Worm (Caenorhabditis elegans): ENCODE data around the gene dct-7.

Gene dct-7

DNA sequence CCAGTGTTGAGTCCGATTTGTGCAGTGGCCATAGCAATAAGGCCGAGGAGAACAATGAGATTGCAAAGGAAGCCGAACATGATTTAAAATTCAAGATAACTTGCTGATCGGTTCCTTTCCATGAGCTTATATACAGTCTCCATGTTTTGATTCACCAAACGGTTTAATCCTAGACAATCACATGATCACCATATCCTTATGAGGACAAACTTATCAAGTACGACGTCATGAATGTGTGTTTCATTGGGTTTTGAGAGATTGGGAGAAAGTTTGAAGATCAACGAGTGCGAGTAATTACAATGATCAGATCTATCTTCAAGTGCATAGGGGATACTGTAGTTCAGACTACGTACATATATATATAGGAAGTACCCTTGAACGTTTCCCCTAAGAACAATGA lies at the start of gene dct-7:
Gene dct-7 (minus strand): TSS at position 101 of the 400 bp plus-strand sequence.
- TF ChIP-seq unc-62 (GFP tag; optimal IDR thresholded peaks at IDR 0.05) = no peak

- TF ChIP-seq unc-62 (GFP tag; optimal IDR thresholded peaks at IDR 0.05) = no peak
These were observed 47.8 kb upstream of the dct-7 start for ce11 chrIV:4338217-4338616.

ce11 chrIV:4336139-4336851 lies 45.9 kb upstream of the dct-7 start, which contains the start of the genes W03B1.3 and oac-51:
W03B1.3 (minus strand) TSS chrIV:4336239.
oac-51 (plus strand) TSS chrIV:4336801.
- TF ChIP-seq unc-62 (GFP tag; optimal IDR thresholded peaks at IDR 0.05) = no peak

DNA sequence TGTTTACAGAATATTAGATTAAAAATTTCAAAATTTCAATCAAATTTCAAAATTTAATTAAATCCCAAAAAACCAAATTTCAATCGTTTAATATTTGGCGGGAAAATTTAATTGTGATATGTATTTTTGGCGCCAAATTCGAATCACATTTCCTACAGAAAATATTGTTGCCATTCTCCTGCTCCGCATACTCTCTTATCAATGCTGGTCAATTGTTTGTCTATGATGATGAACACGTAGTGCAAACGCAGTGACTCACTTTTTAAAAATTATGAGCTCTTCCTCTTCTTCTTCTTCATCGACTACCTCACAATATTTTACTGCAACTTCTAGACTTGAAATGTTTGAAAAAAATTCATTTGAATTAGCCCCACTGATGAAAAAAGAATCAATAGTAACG lies 36.1 kb upstream of the dct-7 start, which contains the start of gene trpl-2:
Gene trpl-2 (plus strand): TSS at position 210 of the 400 bp plus-strand sequence.
- TF ChIP-seq unc-62 (GFP tag; optimal IDR thresholded peaks at IDR 0.05) = no peak

- no peak for TF ChIP-seq unc-62 (GFP tag; optimal IDR thresholded peaks at IDR 0.05)
These were observed 29.1 kb upstream of the dct-7 start for ce11 chrIV:4319473-4319872.

ce11 chrIV:4318056-4318455 lies 27.7 kb upstream of the dct-7 start:
- TF ChIP-seq unc-62 (GFP tag; optimal IDR thresholded peaks at IDR 0.05) = no peak

DNA sequence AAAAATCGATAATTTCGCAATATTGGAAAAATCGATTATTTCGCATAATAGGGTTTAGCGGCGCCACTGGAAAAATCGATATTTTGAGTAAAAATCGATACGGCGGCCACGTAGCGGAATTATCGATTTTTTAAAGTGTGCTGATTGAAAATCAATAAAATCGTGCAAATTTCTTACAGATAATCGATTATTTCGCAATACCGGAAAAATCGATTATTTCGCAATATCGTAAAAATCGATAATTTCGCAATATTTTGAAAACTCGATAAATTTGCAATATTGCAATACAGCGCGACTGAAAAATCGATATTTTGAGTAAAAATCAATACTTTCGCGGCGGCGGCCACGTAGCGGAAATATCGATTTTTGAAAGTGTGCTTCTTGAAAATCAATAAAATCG lies 27.3 kb upstream of the dct-7 start:
- TF ChIP-seq unc-62 (GFP tag; optimal IDR thresholded peaks at IDR 0.05) = no peak

DNA sequence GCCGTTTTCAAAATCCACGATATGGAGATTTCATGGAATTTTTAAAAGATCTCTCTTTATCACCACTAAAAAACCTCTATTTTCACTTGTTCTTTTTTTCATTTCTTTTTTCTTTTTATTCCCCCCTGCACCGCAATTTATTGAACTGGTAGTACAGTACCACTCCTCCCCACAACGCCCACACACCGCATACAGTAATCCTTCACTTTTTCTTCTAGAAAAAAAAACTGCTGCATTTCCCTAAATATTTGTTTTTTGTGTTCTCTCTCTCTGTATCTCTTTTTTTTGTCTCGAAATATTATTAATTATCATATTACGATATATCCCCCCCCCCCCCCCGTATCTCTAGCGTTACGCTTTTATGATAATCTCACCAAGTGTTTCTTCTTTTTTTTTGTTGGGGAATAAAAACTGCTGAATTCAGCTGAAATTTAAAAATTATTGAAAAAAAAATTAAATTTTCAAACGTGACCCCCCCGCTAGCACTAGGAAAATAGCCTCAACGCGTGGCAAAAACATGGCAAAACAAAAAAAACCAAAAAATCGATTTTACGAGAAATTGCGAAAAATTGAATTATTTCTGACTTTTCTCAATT lies 26.5 kb upstream of the dct-7 start, which contains the start of gene Y24D9B.1:
Gene Y24D9B.1 (plus strand): TSS at position 546 of the 596 bp plus-strand sequence.
- no peak for TF ChIP-seq unc-62 (GFP tag; optimal IDR thresholded peaks at IDR 0.05)

DNA sequence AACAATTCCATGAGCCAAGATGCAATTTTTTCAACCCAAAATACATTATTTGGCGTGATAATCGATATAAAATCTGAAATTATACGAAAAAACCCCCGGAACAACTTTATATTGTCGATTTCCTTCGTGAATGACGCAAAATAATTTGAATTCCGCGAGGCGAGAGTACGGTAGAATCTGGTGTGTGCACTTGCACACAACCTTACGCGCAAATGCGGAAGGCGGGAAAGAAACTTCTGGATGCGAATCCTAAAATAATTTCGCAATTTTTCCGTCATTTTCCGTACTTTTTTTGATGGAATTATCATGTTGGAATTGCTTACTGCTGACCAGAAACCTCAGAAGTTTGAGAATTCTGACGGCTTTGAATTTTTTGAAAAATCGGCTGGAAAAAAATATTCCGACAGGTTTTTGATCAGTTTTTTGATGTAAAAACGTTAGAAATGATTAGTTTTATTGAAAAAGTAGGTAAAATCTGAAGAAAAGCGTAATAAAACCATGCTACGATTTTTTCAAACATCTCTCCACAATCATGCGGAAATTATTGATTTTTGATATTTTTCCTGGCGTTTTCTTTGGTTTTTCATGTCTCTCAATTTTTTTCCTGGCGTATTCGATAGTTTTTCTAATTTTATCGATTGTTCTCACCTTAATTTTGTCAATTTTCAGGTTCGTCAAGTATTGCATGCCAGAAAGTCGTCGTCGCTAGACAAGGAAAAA lies 17.0 kb upstream of the dct-7 start, which contains the start of gene set-9:
Gene set-9 (plus strand): TSS at position 670 of the 720 bp plus-strand sequence.
- TF ChIP-seq unc-62 (GFP tag; optimal IDR thresholded peaks at IDR 0.05) = no peak

DNA sequence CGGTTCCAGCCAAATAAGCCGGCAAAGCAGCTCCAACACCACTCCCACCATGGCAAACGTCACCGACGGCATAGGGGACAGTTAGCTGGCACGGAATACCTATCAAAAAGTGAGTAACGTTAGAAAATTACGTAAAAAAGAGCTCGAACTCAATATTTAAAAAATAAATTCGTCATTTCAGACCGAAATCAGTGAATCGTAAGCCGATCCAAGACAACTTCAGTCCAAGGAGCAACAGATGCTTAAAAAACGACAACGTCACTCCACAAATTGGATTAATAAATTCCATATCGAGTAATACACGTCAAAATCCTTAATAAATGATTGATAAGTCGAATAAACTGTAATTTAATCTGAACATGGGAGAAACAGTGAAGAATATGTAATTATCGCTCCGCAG lies 15.9 kb upstream of the dct-7 start:
- TF ChIP-seq unc-62 (GFP tag; optimal IDR thresholded peaks at IDR 0.05) = no peak

- TF ChIP-seq unc-62 (GFP tag; optimal IDR thresholded peaks at IDR 0.05) = no peak
These were observed 10.8 kb upstream of the dct-7 start, which contains the start of gene lgc-22 for ce11 chrIV:4301202-4301601. lgc-22 (plus strand) TSS chrIV:4301306.

ce11 chrIV:4299994-4300393 lies 9.6 kb upstream of the dct-7 start:
- TF ChIP-seq unc-62 (GFP tag; optimal IDR thresholded peaks at IDR 0.05) = no peak

DNA sequence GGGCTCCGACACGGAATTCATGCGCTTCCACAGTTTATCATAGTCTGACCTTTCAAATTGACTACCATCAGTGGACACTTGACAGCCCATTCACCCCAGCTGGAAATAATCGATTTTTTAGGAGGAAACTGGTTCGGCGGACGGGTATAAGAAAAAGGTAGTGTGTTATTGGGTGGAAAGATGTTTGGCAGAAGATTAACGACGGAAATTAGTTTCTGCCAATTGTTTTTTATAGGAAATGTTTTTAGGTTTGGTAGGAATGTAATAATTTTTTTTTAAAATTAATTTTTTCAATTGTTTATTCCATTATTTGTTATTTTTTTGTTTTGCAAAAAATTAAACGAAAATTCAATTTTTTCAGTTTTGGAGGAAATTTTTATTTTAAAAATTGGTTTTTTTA lies 8.6 kb upstream of the dct-7 start, which contains the start of gene F15E6.9:
Gene F15E6.9 (minus strand): TSS at position 101 of the 400 bp plus-strand sequence.
- TF ChIP-seq unc-62 (GFP tag; optimal IDR thresholded peaks at IDR 0.05) = no peak

ce11 chrIV:4294552-4294951 lies 4.2 kb upstream of the dct-7 start, which contains the start of gene F15E6.3:
F15E6.3 (plus strand) TSS chrIV:4294895.
- TF ChIP-seq unc-62 (GFP tag; optimal IDR thresholded peaks at IDR 0.05) = no peak

DNA sequence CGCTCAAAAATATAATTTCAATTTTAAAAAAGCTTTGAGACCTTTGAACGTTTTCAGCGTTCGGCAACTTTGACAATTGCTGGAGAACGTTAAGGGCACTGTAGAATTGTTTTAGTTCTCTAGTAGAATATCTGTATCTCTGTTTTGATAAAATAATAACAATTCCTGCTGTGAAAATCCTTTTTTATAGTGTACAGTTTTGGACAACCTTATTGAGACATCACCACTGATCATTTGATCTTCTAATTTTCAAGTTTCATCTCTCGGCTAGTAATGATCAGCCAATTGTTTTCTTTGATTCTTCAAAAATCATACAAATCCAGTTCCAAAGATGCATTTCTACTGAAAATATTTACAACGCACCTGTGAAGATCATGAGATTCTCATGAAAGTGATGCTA lies 2.2 kb upstream of the dct-7 start, which contains the start of gene F15E6.10:
Gene F15E6.10 (plus strand): TSS at position 301 of the 400 bp plus-strand sequence.
- no peak for TF ChIP-seq unc-62 (GFP tag; optimal IDR thresholded peaks at IDR 0.05)

- no peak for TF ChIP-seq unc-62 (GFP tag; optimal IDR thresholded peaks at IDR 0.05)
These were observed 802 bp upstream of the dct-7 start, which contains the start of gene F15E6.4 for ce11 chrIV:4291174-4291573. F15E6.4 (plus strand) TSS chrIV:4291474.
